Fruit fly (Drosophila melanogaster): Measurements from ENCODE around the gene twf.
A peak's percentile ranks its signal among the peaks of the same experiment; 100 is the strongest.

Gene twf

DNA sequence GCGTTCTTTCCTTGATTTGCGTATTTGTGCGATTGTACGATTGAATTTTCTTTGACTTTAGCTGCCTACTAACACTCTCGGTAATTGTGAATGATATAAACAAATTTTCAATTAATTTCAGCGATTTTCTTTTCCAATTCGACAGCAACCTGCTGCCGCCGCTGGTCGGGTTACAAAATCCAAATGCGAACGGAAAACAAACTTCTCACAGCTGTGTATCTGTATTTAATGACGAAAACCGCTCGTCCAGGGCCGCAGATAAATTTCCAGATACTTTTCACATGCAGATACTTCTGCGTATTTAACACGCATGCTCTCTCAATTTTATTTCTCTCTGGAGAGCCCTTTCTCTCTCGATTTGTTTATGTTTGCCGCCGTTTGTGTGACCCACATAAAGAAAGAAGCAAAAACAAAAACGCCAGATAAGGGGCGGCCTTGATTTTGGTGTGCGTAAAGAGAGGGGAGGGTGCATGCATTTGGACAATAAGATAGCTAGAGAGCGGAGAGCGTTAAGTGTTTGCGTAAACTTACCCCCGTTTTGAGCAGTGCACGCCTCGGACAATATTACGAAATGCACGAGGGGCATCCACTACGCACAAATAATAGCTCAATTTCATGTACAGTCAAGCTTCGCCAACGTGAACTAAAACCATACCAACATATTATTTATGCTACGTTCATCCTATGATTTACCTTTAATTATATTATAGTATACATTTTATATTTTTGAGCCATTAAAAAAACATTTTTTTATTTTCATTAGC is 14.1 kb upstream of the twf start, which contains the start of gene CG12402:
Gene CG12402 (minus strand): TSS at position 164 of the 764 bp plus-strand sequence.
- TF ChIP-seq sv (GFP tag; optimal IDR thresholded peaks at IDR 0.05) (peak; percentile 41), fru (GFP tag; optimal IDR thresholded peaks at IDR 0.05) (peak; percentile 19), Dif (GFP tag; optimal IDR thresholded peaks at IDR 0.05; ENCODE audit: partially characterized antibody) (peak; percentile 34), foxo (GFP tag; optimal IDR thresholded peaks at IDR 0.05) (peak in 1 of 2 experiments; percentile 13), N (GFP tag; optimal IDR thresholded peaks at IDR 0.05) (no peak)

DNA sequence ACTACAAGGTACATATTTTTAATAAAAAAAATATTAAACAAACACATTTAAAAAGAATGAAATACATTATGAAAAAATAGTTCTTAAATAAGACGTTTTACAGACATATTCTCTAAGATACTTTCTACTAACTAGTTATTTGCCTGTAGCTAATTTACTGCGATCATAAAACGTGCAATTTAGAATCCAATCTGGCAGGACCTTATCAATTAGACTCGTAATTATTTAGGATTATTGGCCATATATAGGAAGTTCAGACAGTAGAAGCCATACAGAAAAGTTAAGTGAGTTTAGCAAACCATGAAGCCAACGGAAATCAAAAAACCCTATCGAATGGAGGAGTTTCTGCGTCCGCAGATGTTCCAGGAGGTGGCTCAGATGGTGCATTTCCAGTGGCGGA is 13.3 kb upstream of the twf start, which contains the start of gene Or88a:
Gene Or88a (plus strand): TSS at position 301 of the 400 bp plus-strand sequence.
- no peak for TF ChIP-seq Rel (GFP tag; optimal IDR thresholded peaks at IDR 0.05)
- TF ChIP-seq Rel (tag; optimal IDR thresholded peaks at IDR 0.05) = no peak
- no peak for TF ChIP-seq woc (GFP tag; optimal IDR thresholded peaks at IDR 0.05)
- TF ChIP-seq br (GFP tag; optimal IDR thresholded peaks at IDR 0.05) = no peak
- no peak for TF ChIP-seq Vsx2 (GFP tag; optimal IDR thresholded peaks at IDR 0.05; ENCODE audit: partially characterized antibody)
- TF ChIP-seq Sp1 (GFP tag; optimal IDR thresholded peaks at IDR 0.05) = no peak
- no peak for TF ChIP-seq usp (GFP tag; optimal IDR thresholded peaks at IDR 0.05)

DNA sequence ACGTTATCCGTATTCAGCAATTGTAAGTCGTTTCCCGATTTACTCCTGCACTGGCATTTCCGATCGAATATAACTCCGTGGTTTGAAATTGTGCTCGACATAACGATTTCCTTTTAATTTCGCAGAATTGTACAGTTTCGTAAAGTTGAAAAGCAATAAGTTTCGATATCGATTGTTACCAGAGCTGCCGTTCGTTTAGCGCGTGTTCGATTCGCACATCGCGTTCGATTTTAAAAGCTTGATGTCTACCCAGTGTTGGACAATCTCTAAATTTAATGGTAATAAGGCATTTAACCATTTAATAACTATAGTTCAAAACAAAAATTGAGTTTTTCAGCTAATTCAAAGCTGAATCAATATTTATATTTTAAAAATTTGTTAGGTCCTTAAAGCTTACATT is 10.4 kb upstream of the twf start, which contains the start of gene CG14357:
Gene CG14357 (minus strand): TSS at position 101 of the 400 bp plus-strand sequence.
- TF ChIP-seq ey (GFP tag; optimal IDR thresholded peaks at IDR 0.05) (no peak), Hnf4 (GFP tag; optimal IDR thresholded peaks at IDR 0.05) (no peak), Hr78 (GFP tag; optimal IDR thresholded peaks at IDR 0.05) (no peak), lola (GFP tag; optimal IDR thresholded peaks at IDR 0.05) (no peak), Dif (GFP tag; optimal IDR thresholded peaks at IDR 0.05; ENCODE audit: partially characterized antibody) (no peak), rgr (GFP tag; optimal IDR thresholded peaks at IDR 0.05) (no peak), h (GFP tag; optimal IDR thresholded peaks at IDR 0.05) (no peak), usp (GFP tag; optimal IDR thresholded peaks at IDR 0.05) (no peak), Myc (optimal IDR thresholded peaks at IDR 0.05) (no peak), N (GFP tag; optimal IDR thresholded peaks at IDR 0.05) (no peak), Abd-B (GFP tag; optimal IDR thresholded peaks at IDR 0.05) (no peak), OdsH (GFP tag; optimal IDR thresholded peaks at IDR 0.05) (no peak), CG9705 (GFP tag; optimal IDR thresholded peaks at IDR 0.05) (no peak), sage (GFP tag; optimal IDR thresholded peaks at IDR 0.05) (no peak), CrebA (GFP tag; optimal IDR thresholded peaks at IDR 0.05; ENCODE audit: borderline replicate concordance) (no peak)

DNA sequence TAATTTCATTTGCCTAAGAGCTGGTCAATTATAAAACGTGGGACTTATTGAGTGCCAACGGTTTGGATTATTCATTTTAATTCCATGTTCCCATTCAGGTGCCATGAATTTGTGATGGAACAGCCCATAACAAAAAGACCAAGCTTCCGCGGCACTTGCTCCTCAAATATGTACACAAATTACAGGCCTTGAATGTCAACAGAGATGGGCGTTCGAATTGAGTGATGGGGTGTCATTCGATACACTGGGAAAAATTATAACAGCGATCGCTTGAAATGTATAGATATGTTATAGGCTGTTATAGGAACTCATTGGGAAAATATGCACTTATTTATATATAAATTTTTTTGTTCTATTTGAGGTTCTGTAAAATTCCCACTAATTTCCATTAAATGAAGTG is 6.4 kb upstream of the twf start:
- no peak for TF ChIP-seq OdsH (GFP tag; optimal IDR thresholded peaks at IDR 0.05)

DNA sequence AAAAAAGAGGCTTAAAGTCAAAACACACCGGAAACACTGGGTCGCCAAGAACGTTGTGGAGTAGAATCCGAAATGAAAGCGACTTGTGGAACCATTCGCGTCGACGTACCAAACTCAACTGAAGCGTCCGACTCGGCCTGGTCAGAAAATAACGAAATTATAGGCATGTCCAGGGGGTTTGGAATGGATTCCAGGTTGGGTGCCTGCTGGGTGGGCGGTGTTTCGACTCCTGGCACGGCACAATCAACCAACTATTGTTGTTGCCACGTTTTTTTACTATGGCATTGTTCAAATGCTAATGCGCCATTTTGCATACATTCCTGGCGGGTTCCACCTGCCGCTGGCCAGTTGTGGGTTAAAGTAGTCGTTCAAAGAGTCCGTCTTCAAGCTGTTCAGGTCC is 4.1 kb upstream of the twf start, which contains the start of gene Kif19A:
Gene Kif19A (minus strand): TSS at position 101 of the 400 bp plus-strand sequence.
- no peak for TF ChIP-seq Hr83 (GFP tag; optimal IDR thresholded peaks at IDR 0.05; ENCODE audit: poor library complexity, severe bottlenecking)
- TF ChIP-seq sv (GFP tag; optimal IDR thresholded peaks at IDR 0.05) = no peak
- no peak for TF ChIP-seq woc (GFP tag; optimal IDR thresholded peaks at IDR 0.05)
- no peak for TF ChIP-seq Mio (GFP tag; optimal IDR thresholded peaks at IDR 0.05)
- TF ChIP-seq rgr (GFP tag; optimal IDR thresholded peaks at IDR 0.05) = no peak
- TF ChIP-seq psq (GFP tag; optimal IDR thresholded peaks at IDR 0.05) = no peak
- no peak for TF ChIP-seq Vsx2 (GFP tag; optimal IDR thresholded peaks at IDR 0.05; ENCODE audit: partially characterized antibody)
- no peak for TF ChIP-seq h (GFP tag; optimal IDR thresholded peaks at IDR 0.05)
- TF ChIP-seq foxo (GFP tag; optimal IDR thresholded peaks at IDR 0.05) = no peak
- TF ChIP-seq Myc (optimal IDR thresholded peaks at IDR 0.05) = no peak
- TF ChIP-seq CrebA (GFP tag; optimal IDR thresholded peaks at IDR 0.05; ENCODE audit: borderline replicate concordance) = no peak
- no peak for TF ChIP-seq Sp1 (GFP tag; optimal IDR thresholded peaks at IDR 0.05)

DNA sequence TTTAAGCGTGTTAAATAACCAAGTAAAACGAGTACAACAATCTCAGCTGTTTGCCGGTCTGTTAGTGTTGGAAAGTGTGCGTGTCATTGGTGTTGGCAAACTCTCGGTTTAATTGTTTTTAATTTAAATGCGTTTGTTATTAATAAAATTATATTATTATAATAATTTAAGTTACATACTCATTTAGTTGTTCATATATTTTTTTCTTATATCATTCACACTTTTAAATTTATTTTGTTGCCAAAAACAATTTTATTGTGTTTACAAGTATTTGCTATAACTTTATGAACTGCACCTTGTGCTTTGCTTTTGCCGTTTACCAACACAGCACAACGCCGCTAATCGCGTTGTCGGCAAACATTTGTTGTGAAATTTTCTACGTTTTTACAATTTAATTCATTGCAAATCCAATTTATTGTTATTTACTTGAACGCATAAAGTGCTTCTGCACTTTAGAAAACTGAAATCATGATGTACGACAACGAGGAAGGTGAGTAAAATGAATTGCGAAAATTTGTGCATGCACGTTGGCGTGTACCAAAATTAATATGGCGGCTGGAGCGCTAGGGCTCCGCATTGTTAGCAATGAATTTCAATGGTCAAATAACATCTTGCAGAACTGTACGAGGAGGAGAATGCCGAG is 3.1 kb downstream of the twf start, which contains the start of the genes 140up and Polr2B:
Gene 140up (minus strand): TSS at position 70 of the 643 bp plus-strand sequence.
Gene Polr2B (plus strand): TSS at position 313 of the 643 bp plus-strand sequence.
- TF ChIP-seq tai (GFP tag; optimal IDR thresholded peaks at IDR 0.05) (no peak), Abd-B (GFP tag; optimal IDR thresholded peaks at IDR 0.05) (no peak), h (GFP tag; optimal IDR thresholded peaks at IDR 0.05) (peak; percentile 88), N (GFP tag; optimal IDR thresholded peaks at IDR 0.05) (no peak), dsf (GFP tag; optimal IDR thresholded peaks at IDR 0.05; ENCODE audit: borderline replicate concordance) (peak; percentile 86), foxo (GFP tag; optimal IDR thresholded peaks at IDR 0.05) (peak in 1 of 2 experiments; percentile 95), sage (GFP tag; optimal IDR thresholded peaks at IDR 0.05) (peak; percentile 67), usp (GFP tag; optimal IDR thresholded peaks at IDR 0.05) (no peak), OdsH (GFP tag; optimal IDR thresholded peaks at IDR 0.05) (peak; percentile 93), Vsx2 (GFP tag; optimal IDR thresholded peaks at IDR 0.05; ENCODE audit: partially characterized antibody) (no peak), dl (GFP tag; optimal IDR thresholded peaks at IDR 0.05; ENCODE audit: insufficient read depth in 1 of 2, partially characterized antibody in 2 of 2) (no peak), CrebA (GFP tag; optimal IDR thresholded peaks at IDR 0.05; ENCODE audit: borderline replicate concordance) (no peak), HLH106 (tag; optimal IDR thresholded peaks at IDR 0.05) (peak; percentile 96), Hnf4 (GFP tag; optimal IDR thresholded peaks at IDR 0.05) (peak; percentile 94), Rel (GFP tag; optimal IDR thresholded peaks at IDR 0.05) (peak; percentile 25), Rel (tag; optimal IDR thresholded peaks at IDR 0.05) (peak; percentile 66), fru (GFP tag; optimal IDR thresholded peaks at IDR 0.05) (peak; percentile 86), CG32264 (GFP tag; optimal IDR thresholded peaks at IDR 0.05) (peak; percentile 5), br (GFP tag; optimal IDR thresholded peaks at IDR 0.05) (peak; percentile 77), Dfd (GFP tag; optimal IDR thresholded peaks at IDR 0.05) (no peak), Jra (GFP tag; optimal IDR thresholded peaks at IDR 0.05) (peak; percentile 86)
